Worm (Caenorhabditis elegans) whole organism, midembryonic: ENCODE results near the gene R11D1.12.

Experiments
- cog-1 ChIP-seq: sonication (generic microtip); optimal IDR thresholded peaks from 2 replicates; lab custom pipeline; 2016; ENCODE audit warnings: missing genetic modification characterization, missing compliant biosample characterization
- med-1 ChIP-seq: sonication (generic microtip); optimal IDR thresholded peaks from 2 replicates; lab custom pipeline; 2017; ENCODE audit warnings: missing genetic modification characterization, mild to moderate bottlenecking, missing compliant biosample characterization, antibody characterized with exemption, missing genetic modification reagents; ENCODE audit not compliant: insufficient read depth
- tab-1 ChIP-seq: fragments of 200-800 bp; sonication (Bioruptor generic); IDR thresholded peaks from 2 replicates; pipeline ENCODE4 v1.3.6; 2022; ENCODE audit warnings: missing genetic modification characterization, missing compliant biosample characterization
- ztf-23 ChIP-seq: fragments of 200-800 bp; sonication (Bioruptor generic); IDR thresholded peaks from 2 replicates; pipeline ENCODE4 v1.3.6; 2022; ENCODE audit warnings: missing genetic modification reagents, missing genetic modification characterization, missing compliant biosample characterization

DNA sequence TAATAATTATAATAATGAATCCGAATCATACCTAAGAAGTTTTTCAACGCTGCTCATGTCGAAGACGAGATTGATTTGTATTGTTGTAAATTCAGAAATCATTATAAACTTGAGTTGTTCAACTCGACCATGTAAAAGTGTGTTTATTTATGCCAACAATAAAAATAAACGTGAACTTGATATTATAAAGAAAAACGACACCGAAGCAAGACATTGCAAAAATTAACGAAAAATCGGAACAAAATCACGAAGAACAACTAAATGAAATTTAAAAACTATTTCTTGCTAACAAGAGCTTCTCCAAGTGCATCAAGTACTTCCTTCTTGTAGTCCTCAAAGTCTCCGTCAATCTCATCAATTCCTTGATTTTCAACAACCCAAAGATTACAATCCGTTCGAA, 35.1 kb upstream of the R11D1.12 start, which contains the start of gene F18E2.15:
- TF ChIP-seq cog-1 (tag; lab: Kevin White, UChicago) (no peak), ztf-23 (GFP tag; lab: Robert Waterston, UW) (no peak), tab-1 (GFP tag; lab: Robert Waterston, UW) (no peak), med-1 (GFP tag; lab: Kevin White, UChicago) (no peak)
